Worm (Caenorhabditis elegans) whole organism, young adult: Measurements from ENCODE around the gene C56G2.9.

Experiments used
- B0261.1 ChIP-seq: sonication (generic microtip); optimal IDR thresholded peaks from 2 replicates; lab custom pipeline; 2016; ENCODE audit warnings: mild to moderate bottlenecking, missing genetic modification characterization, moderate library complexity, missing compliant biosample characterization
- C17E4.6 ChIP-seq: fragments of 200-800 bp; sonication (Bioruptor generic); IDR thresholded peaks from 2 replicates; pipeline ENCODE4 v1.3.6; 2022; ENCODE audit warnings: missing genetic modification reagents, missing genetic modification characterization, missing compliant biosample characterization
- F22D6.2 ChIP-seq: sonication (generic microtip); optimal IDR thresholded peaks from 2 replicates; lab custom pipeline; 2016; ENCODE audit warnings: mild to moderate bottlenecking, missing genetic modification characterization, missing compliant biosample characterization
- F23B12.7 ChIP-seq: sonication (generic microtip); optimal IDR thresholded peaks from 2 replicates; lab custom pipeline; 2017; ENCODE audit warnings: missing genetic modification characterization, mild to moderate bottlenecking, missing compliant biosample characterization, antibody characterized with exemption, moderate library complexity; ENCODE audit not compliant: insufficient read depth
- F39B2.1 ChIP-seq: fragments of 200-800 bp; sonication (Bioruptor generic); IDR thresholded peaks from 2 replicates; pipeline ENCODE4 v1.3.6; 2022; ENCODE audit warnings: missing genetic modification reagents, missing genetic modification characterization, missing compliant biosample characterization
- F57A8.1 ChIP-seq: fragments of 200-800 bp; sonication (Bioruptor generic); optimal IDR thresholded peaks from 2 replicates; lab custom pipeline; 2018; ENCODE audit warnings: mild to moderate bottlenecking, missing genetic modification characterization, moderate library complexity, missing compliant biosample characterization
- F57C9.4 ChIP-seq: sonication (generic microtip); optimal IDR thresholded peaks from 2 replicates; lab custom pipeline; 2017; ENCODE audit warnings: mild to moderate bottlenecking, missing genetic modification characterization, missing compliant biosample characterization
- K11D2.4 ChIP-seq: fragments of 200-800 bp; sonication (Bioruptor generic); IDR thresholded peaks from 2 replicates; pipeline ENCODE4 v1.3.6; 2022; ENCODE audit warnings: missing genetic modification reagents, missing genetic modification characterization, missing compliant biosample characterization
- K12H6.12 ChIP-seq: fragments of 200-800 bp; sonication (Bioruptor generic); optimal IDR thresholded peaks from 2 replicates; lab custom pipeline; 2018; ENCODE audit warnings: mild to moderate bottlenecking, missing genetic modification characterization, missing compliant biosample characterization
- Y56A3A.18 ChIP-seq: fragments of 200-800 bp; sonication (Bioruptor generic); IDR thresholded peaks from 2 replicates; pipeline ENCODE4 v1.3.6; 2022; ENCODE audit warnings: missing genetic modification reagents, missing genetic modification characterization, missing compliant biosample characterization
- Y79H2A.3 ChIP-seq: fragments of 200-800 bp; sonication (Bioruptor generic); conservative IDR thresholded peaks from 2 replicates; pipeline ENCODE4 v1.3.6; 2022; ENCODE audit warnings: missing genetic modification reagents, missing genetic modification characterization, missing compliant biosample characterization
- ama-1 ChIP-seq, 3 experiments: fragments of 150-350 bp in 1 of 3; sonication (generic microtip) in 2 of 3; optimal IDR thresholded peaks; 2 replicates each; lab custom pipeline; 2014 to 2018; ENCODE audit warnings: missing biosample characterization in 2 of 3, missing genetic modification characterization in 2 of 3, missing genetic modification reagents in 2 of 3
- attf-3 ChIP-seq: fragments of 200-800 bp; sonication (Bioruptor generic); conservative IDR thresholded peaks from 2 replicates; pipeline ENCODE4 v1.3.6; 2022; ENCODE audit warnings: missing genetic modification reagents, missing genetic modification characterization, missing compliant biosample characterization
- bed-1 ChIP-seq: fragments of 200-800 bp; sonication (Bioruptor generic); IDR thresholded peaks from 2 replicates; pipeline ENCODE4 v1.3.6; 2022; ENCODE audit warnings: missing genetic modification reagents, missing genetic modification characterization, missing compliant biosample characterization
- bed-2 ChIP-seq: fragments of 200-800 bp; sonication (Bioruptor generic); IDR thresholded peaks from 2 replicates; pipeline ENCODE4 v1.3.6; 2022; ENCODE audit warnings: missing genetic modification reagents, missing genetic modification characterization, missing compliant biosample characterization
- cebp-2 ChIP-seq: fragments of 200-800 bp; sonication (Bioruptor generic); IDR thresholded peaks from 2 replicates; pipeline ENCODE4 v1.3.6; 2022; ENCODE audit warnings: missing genetic modification characterization, missing compliant biosample characterization
- die-1 ChIP-seq: sonication (generic microtip); optimal IDR thresholded peaks from 2 replicates; lab custom pipeline; 2016; ENCODE audit warnings: missing genotype, mild to moderate bottlenecking, missing genetic modification characterization, missing compliant biosample characterization
- dox-1 ChIP-seq: fragments of 200-800 bp; sonication (Bioruptor generic); IDR thresholded peaks from 2 replicates; pipeline ENCODE4 v1.3.6; 2022; ENCODE audit warnings: missing genetic modification reagents, missing genetic modification characterization, missing compliant biosample characterization
- dpff-1 ChIP-seq: sonication (generic microtip); optimal IDR thresholded peaks from 2 replicates; lab custom pipeline; 2017; ENCODE audit warnings: mild to moderate bottlenecking, missing genetic modification characterization, missing compliant biosample characterization
- egl-18 ChIP-seq: fragments of 200-800 bp; sonication (Bioruptor generic); IDR thresholded peaks from 2 replicates; pipeline ENCODE4 v1.3.6; 2022; ENCODE audit warnings: missing genetic modification reagents, missing genetic modification characterization, missing compliant biosample characterization
- egrh-3 ChIP-seq: fragments of 200-800 bp; sonication (Bioruptor generic); IDR thresholded peaks from 2 replicates; pipeline ENCODE4 v1.3.6; 2022; ENCODE audit warnings: missing genetic modification reagents, missing genetic modification characterization, missing compliant biosample characterization
- ets-4 ChIP-seq: fragments of 200-800 bp; sonication (Bioruptor generic); optimal IDR thresholded peaks from 2 replicates; lab custom pipeline; 2018; ENCODE audit warnings: mild to moderate bottlenecking, missing genetic modification characterization, missing compliant biosample characterization
- gei-17 ChIP-seq: fragments of 200-800 bp; sonication (Bioruptor generic); optimal IDR thresholded peaks from 2 replicates; lab custom pipeline; 2018; ENCODE audit warnings: mild to moderate bottlenecking, missing genetic modification characterization, missing compliant biosample characterization
- him-1 ChIP-seq: sonication (generic microtip); optimal IDR thresholded peaks from 2 replicates; lab custom pipeline; 2016; ENCODE audit warnings: missing genotype, missing genetic modification reagents, missing genetic modification characterization, missing compliant biosample characterization
- hlh-26 ChIP-seq: fragments of 200-800 bp; sonication (Bioruptor generic); conservative IDR thresholded peaks from 2 replicates; pipeline ENCODE4 v1.3.6; 2022; ENCODE audit warnings: missing genetic modification reagents, missing genetic modification characterization, missing compliant biosample characterization
- hrde-1 ChIP-seq: sonication (generic microtip); optimal IDR thresholded peaks from 2 replicates; lab custom pipeline; 2016; ENCODE audit warnings: missing genetic modification characterization, mild to moderate bottlenecking, missing compliant biosample characterization, moderate library complexity, missing genotype, missing genetic modification reagents, borderline replicate concordance
- hsf-1 ChIP-seq: fragments of 200-800 bp; sonication (Bioruptor generic); IDR thresholded peaks from 2 replicates; pipeline ENCODE4 v1.3.6; 2022; ENCODE audit warnings: missing genetic modification reagents, missing genetic modification characterization, missing compliant biosample characterization
- lin-26 ChIP-seq: fragments of 200-800 bp; sonication (Bioruptor generic); IDR thresholded peaks from 2 replicates; pipeline ENCODE4 v1.3.6; 2022; ENCODE audit warnings: missing genetic modification reagents, missing genetic modification characterization, missing compliant biosample characterization
- lin-40 ChIP-seq: sonication (generic microtip); optimal IDR thresholded peaks from 2 replicates; lab custom pipeline; 2016; ENCODE audit warnings: missing genetic modification characterization, mild to moderate bottlenecking, missing compliant biosample characterization, missing genotype, missing genetic modification reagents
- lsy-27 ChIP-seq: sonication (generic microtip); optimal IDR thresholded peaks from 2 replicates; lab custom pipeline; 2017; ENCODE audit warnings: missing genetic modification characterization, mild to moderate bottlenecking, missing compliant biosample characterization, antibody characterized with exemption, missing genotype, borderline replicate concordance; ENCODE audit not compliant: insufficient read depth
- madf-3 ChIP-seq: fragments of 200-800 bp; sonication (Bioruptor generic); IDR thresholded peaks from 2 replicates; pipeline ENCODE4 v1.3.6; 2022; ENCODE audit warnings: missing genetic modification reagents, missing genetic modification characterization, missing compliant biosample characterization
- mxl-1 ChIP-seq: sonication (generic microtip); optimal IDR thresholded peaks from 2 replicates; lab custom pipeline; 2016; ENCODE audit warnings: missing genetic modification characterization, missing compliant biosample characterization
- nfya-2 ChIP-seq: fragments of 200-800 bp; sonication (Bioruptor generic); IDR thresholded peaks from 2 replicates; pipeline ENCODE4 v1.3.6; 2022; ENCODE audit warnings: missing genetic modification reagents, missing genetic modification characterization, missing compliant biosample characterization
- rcor-1 ChIP-seq: fragments of 200-800 bp; sonication (Bioruptor generic); IDR thresholded peaks from 2 replicates; pipeline ENCODE4 v1.3.6; 2022; ENCODE audit warnings: missing genetic modification reagents, missing genetic modification characterization, missing compliant biosample characterization
- rec-8 ChIP-seq, 2 experiments: sonication (generic microtip); optimal IDR thresholded peaks; 2 replicates each; lab custom pipeline; 2016; ENCODE audit warnings: mild to moderate bottlenecking in 2 of 2, missing genetic modification characterization in 2 of 2, missing genetic modification reagents in 2 of 2, missing genotype in 2 of 2, missing biosample characterization in 1 of 2, missing compliant biosample characterization in 1 of 2, moderate library complexity in 1 of 2
- rpc-1 ChIP-seq, 2 experiments: fragments of 150-350 bp in 1 of 2; sonication (generic microtip) in 1 of 2; optimal IDR thresholded peaks; 2 replicates each; lab custom pipeline; 2014 to 2018; ENCODE audit warnings: missing biosample characterization in 1 of 2, missing genetic modification characterization in 1 of 2, missing genetic modification reagents in 1 of 2, missing genotype in 1 of 2
- snpc-1.1 ChIP-seq: sonication (generic microtip); optimal IDR thresholded peaks from 2 replicates; lab custom pipeline; 2017; ENCODE audit warnings: missing genetic modification characterization, mild to moderate bottlenecking, missing compliant biosample characterization, antibody characterized with exemption, moderate library complexity, missing genotype, missing genetic modification reagents; ENCODE audit not compliant: insufficient read depth
- snpc-1.3 ChIP-seq: sonication (generic microtip); optimal IDR thresholded peaks from 2 replicates; lab custom pipeline; 2017; ENCODE audit warnings: missing genetic modification characterization, mild to moderate bottlenecking, missing compliant biosample characterization, antibody characterized with exemption, moderate library complexity, missing genotype, missing genetic modification reagents; ENCODE audit not compliant: insufficient read depth
- sptf-2 ChIP-seq: fragments of 200-800 bp; sonication (Bioruptor generic); optimal IDR thresholded peaks from 2 replicates; lab custom pipeline; 2018; ENCODE audit warnings: mild to moderate bottlenecking, missing genetic modification characterization, missing compliant biosample characterization
- tlf-1 ChIP-seq: fragments of 200-800 bp; sonication (Bioruptor generic); optimal IDR thresholded peaks from 2 replicates; lab custom pipeline; 2018; ENCODE audit warnings: mild to moderate bottlenecking, missing genetic modification characterization, missing compliant biosample characterization
- unc-130 ChIP-seq: sonication (generic microtip); optimal IDR thresholded peaks from 2 replicates; lab custom pipeline; 2016; ENCODE audit warnings: missing genetic modification reagents, missing genetic modification characterization, missing compliant biosample characterization
- xnd-1 ChIP-seq: sonication (generic microtip); optimal IDR thresholded peaks from 2 replicates; lab custom pipeline; 2016; ENCODE audit warnings: missing genotype, missing genetic modification reagents, missing genetic modification characterization, missing compliant biosample characterization
- ztf-18 ChIP-seq: sonication (generic microtip); optimal IDR thresholded peaks from 2 replicates; lab custom pipeline; 2016; ENCODE audit warnings: missing genotype, mild to moderate bottlenecking, missing genetic modification characterization, missing compliant biosample characterization
- ztf-22 ChIP-seq: fragments of 200-800 bp; sonication (Bioruptor generic); optimal IDR thresholded peaks from 2 replicates; lab custom pipeline; 2018; ENCODE audit warnings: mild to moderate bottlenecking, missing genetic modification characterization, moderate library complexity, missing compliant biosample characterization
- ztf-26 ChIP-seq: sonication (generic microtip); optimal IDR thresholded peaks from 2 replicates; lab custom pipeline; 2017; ENCODE audit warnings: missing genetic modification characterization, missing compliant biosample characterization
- ztf-28 ChIP-seq: fragments of 200-800 bp; sonication (Bioruptor generic); IDR thresholded peaks from 2 replicates; pipeline ENCODE4 v1.3.6; 2022; ENCODE audit warnings: missing genetic modification reagents, missing genetic modification characterization, missing compliant biosample characterization
- ztf-6 ChIP-seq: fragments of 200-800 bp; sonication (Bioruptor generic); IDR thresholded peaks from 2 replicates; pipeline ENCODE4 v1.3.6; 2022; ENCODE audit warnings: missing genetic modification reagents, missing genetic modification characterization, missing compliant biosample characterization

Gene C56G2.9

DNA sequence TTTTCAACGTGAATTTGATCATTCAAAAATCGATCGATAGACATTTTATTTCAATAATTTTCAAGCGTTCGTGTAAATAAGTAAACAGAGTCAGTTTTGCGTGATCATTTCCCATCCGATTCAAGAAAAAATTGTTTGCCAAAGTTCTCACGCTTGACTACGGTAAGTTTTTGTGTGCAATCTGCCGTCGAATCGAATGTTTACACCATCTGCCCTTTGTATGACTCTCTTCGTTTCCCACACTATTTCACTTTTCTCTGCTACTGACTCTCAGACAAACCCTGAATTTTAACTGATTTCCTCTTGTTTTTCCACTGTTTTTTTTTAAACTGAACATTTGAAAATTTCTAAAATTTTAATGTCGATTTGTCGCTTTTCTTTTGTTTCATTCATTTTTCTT lies 1.6 kb upstream of the C56G2.9 start (continued):
- TF ChIP-seq Y79H2A.3 (GFP tag; lab: Robert Waterston, UW) = no peak
- TF ChIP-seq attf-3 = peak; percentile 58
- TF ChIP-seq hlh-26 = no peak
- TF ChIP-seq rcor-1 (GFP tag; lab: Robert Waterston, UW) = peak; percentile 73
- peak; percentile 38 for TF ChIP-seq ztf-18 (tag; lab: Kevin White, UChicago)
- no peak for TF ChIP-seq snpc-1.1
- TF ChIP-seq rec-8 (tag; optimal IDR thresholded peaks at IDR 0.05; lab: Kevin White, UChicago) = no peak
- TF ChIP-seq tlf-1 (GFP tag; lab: Kevin White, UChicago) = peak; percentile 54
- no peak for TF ChIP-seq ama-1 (optimal IDR thresholded peaks at IDR 0.05; lab: Kevin White, UChicago)
- no peak for TF ChIP-seq ama-1 (GFP tag; optimal IDR thresholded peaks at IDR 0.05; lab: Kevin White, UChicago)
- TF ChIP-seq rpc-1 (optimal IDR thresholded peaks at IDR 0.05; lab: Kevin White, UChicago) = no peak
- TF ChIP-seq rpc-1 (tag; optimal IDR thresholded peaks at IDR 0.05; lab: Kevin White, UChicago) = no peak
- peak; percentile 80 for TF ChIP-seq K12H6.12
- 0 out of 2 replicates have a peak, but pooled peaks have one; percentile 8 for TF ChIP-seq C17E4.6 (GFP tag; lab: Robert Waterston, UW)
- no peak for TF ChIP-seq F22D6.2 (tag; lab: Kevin White, UChicago)
- TF ChIP-seq gei-17 (GFP tag; lab: Kevin White, UChicago) = no peak
- no peak for TF ChIP-seq snpc-1.3 (tag; lab: Kevin White, UChicago)
- peak; percentile 26 for TF ChIP-seq him-1 (tag; lab: Kevin White, UChicago)
- no peak for TF ChIP-seq bed-2 (GFP tag; lab: Robert Waterston, UW)
- no peak for TF ChIP-seq dpff-1 (tag; lab: Kevin White, UChicago)
- peak; percentile 76 for TF ChIP-seq lin-40 (tag; lab: Kevin White, UChicago)
- peak; percentile 41 for TF ChIP-seq F23B12.7 (tag; lab: Kevin White, UChicago)
- TF ChIP-seq hrde-1 (tag; lab: Kevin White, UChicago) = peak; percentile 48
- TF ChIP-seq nfya-2 (GFP tag; lab: Robert Waterston, UW) = no peak
- TF ChIP-seq bed-1 = no peak
- peak; percentile 27 for TF ChIP-seq xnd-1
- no peak for TF ChIP-seq lsy-27
- no peak for TF ChIP-seq B0261.1 (tag; lab: Kevin White, UChicago)
- TF ChIP-seq F39B2.1 (GFP tag; lab: Robert Waterston, UW) = no peak
- no peak for TF ChIP-seq ztf-6
- TF ChIP-seq F57C9.4 = no peak
- no peak for TF ChIP-seq K11D2.4 (GFP tag; lab: Robert Waterston, UW)
- TF ChIP-seq Y56A3A.18 (GFP tag; lab: Robert Waterston, UW) = no peak
- TF ChIP-seq cebp-2 = no peak
- no peak for TF ChIP-seq ztf-22 (GFP tag; lab: Kevin White, UChicago)
- 0 out of 2 replicates have a peak, but pooled peaks have one; percentile 44 for TF ChIP-seq madf-3 (GFP tag; lab: Robert Waterston, UW)
- no peak for TF ChIP-seq lin-26 (GFP tag; lab: Robert Waterston, UW)
- no peak for TF ChIP-seq mxl-1 (tag; lab: Kevin White, UChicago)
- no peak for TF ChIP-seq ets-4
- peak; percentile 47; the same call in 1 of the 2 replicates for TF ChIP-seq hsf-1 (GFP tag; lab: Robert Waterston, UW)
- no peak for TF ChIP-seq sptf-2 (GFP tag; lab: Kevin White, UChicago)
- no peak for TF ChIP-seq egrh-3 (GFP tag; lab: Robert Waterston, UW)
- TF ChIP-seq unc-130 = no peak
- peak; percentile 84 for TF ChIP-seq dox-1 (GFP tag; lab: Robert Waterston, UW)
- no peak for TF ChIP-seq ztf-28 (GFP tag; lab: Robert Waterston, UW)
- no peak for TF ChIP-seq die-1
- TF ChIP-seq egl-18 (GFP tag; lab: Robert Waterston, UW) = no peak
- no peak for TF ChIP-seq F57A8.1 (GFP tag; lab: Kevin White, UChicago)
- TF ChIP-seq ztf-26 = peak; percentile 13
